Worm (Caenorhabditis elegans) whole organism, young adult: ENCODE measurements around the gene nhr-126.

ENCODE experiments used
- B0261.1 ChIP-seq: sonication (generic microtip); optimal IDR thresholded peaks from 2 replicates; lab custom pipeline; 2016; ENCODE audit warnings: mild to moderate bottlenecking, missing genetic modification characterization, moderate library complexity, missing compliant biosample characterization
- C06A6.2 ChIP-seq: fragments of 200-800 bp; sonication (Bioruptor generic); conservative IDR thresholded peaks from 2 replicates; pipeline ENCODE4 v1.3.6; 2022; ENCODE audit warnings: missing genetic modification characterization, missing compliant biosample characterization
- D2030.7 ChIP-seq: fragments of 200-800 bp; sonication (Bioruptor generic); IDR thresholded peaks from 2 replicates; pipeline ENCODE4 v1.3.6; 2022; ENCODE audit warnings: missing genetic modification reagents, missing genetic modification characterization, missing compliant biosample characterization
- K12H6.12 ChIP-seq: fragments of 200-800 bp; sonication (Bioruptor generic); optimal IDR thresholded peaks from 2 replicates; lab custom pipeline; 2018; ENCODE audit warnings: mild to moderate bottlenecking, missing genetic modification characterization, missing compliant biosample characterization
- Y53G8AR.9 ChIP-seq: fragments of 200-800 bp; sonication (Bioruptor generic); conservative IDR thresholded peaks from 2 replicates; pipeline ENCODE4 v1.3.6; 2022; ENCODE audit warnings: missing genetic modification reagents, missing genetic modification characterization, missing compliant biosample characterization
- Y56A3A.18 ChIP-seq: fragments of 200-800 bp; sonication (Bioruptor generic); IDR thresholded peaks from 2 replicates; pipeline ENCODE4 v1.3.6; 2022; ENCODE audit warnings: missing genetic modification reagents, missing genetic modification characterization, missing compliant biosample characterization
- attf-3 ChIP-seq: fragments of 200-800 bp; sonication (Bioruptor generic); conservative IDR thresholded peaks from 2 replicates; pipeline ENCODE4 v1.3.6; 2022; ENCODE audit warnings: missing genetic modification reagents, missing genetic modification characterization, missing compliant biosample characterization
- attf-5 ChIP-seq: fragments of 200-800 bp; sonication (Bioruptor generic); optimal IDR thresholded peaks from 2 replicates; lab custom pipeline; 2018; ENCODE audit warnings: mild to moderate bottlenecking, missing genetic modification characterization, missing compliant biosample characterization
- cebp-1 ChIP-seq, 2 experiments: fragments of 200-800 bp in 1 of 2; sonication (Bioruptor generic) in 1 of 2; sonication (generic microtip) in 1 of 2; IDR thresholded peaks in 1 of 2; optimal IDR thresholded peaks in 1 of 2; 2 replicates each; pipeline versions ENCODE4 v1.3.6 to Lab custom; 2017 to 2022; ENCODE audit warnings: missing compliant biosample characterization in 2 of 2, missing genetic modification characterization in 2 of 2, mild to moderate bottlenecking in 1 of 2, missing genetic modification reagents in 1 of 2, moderate library complexity in 1 of 2
- cebp-2 ChIP-seq: fragments of 200-800 bp; sonication (Bioruptor generic); IDR thresholded peaks from 2 replicates; pipeline ENCODE4 v1.3.6; 2022; ENCODE audit warnings: missing genetic modification characterization, missing compliant biosample characterization
- ceh-27 ChIP-seq: fragments of 200-800 bp; sonication (Bioruptor generic); optimal IDR thresholded peaks from 2 replicates; lab custom pipeline; 2018; ENCODE audit warnings: mild to moderate bottlenecking, missing genetic modification characterization, moderate library complexity, missing compliant biosample characterization
- ceh-40 ChIP-seq: fragments of 200-800 bp; sonication (Bioruptor generic); IDR thresholded peaks from 2 replicates; pipeline ENCODE4 v1.3.6; 2022; ENCODE audit warnings: missing genetic modification characterization, missing compliant biosample characterization
- chd-7 ChIP-seq: sonication (generic microtip); optimal IDR thresholded peaks from 2 replicates; lab custom pipeline; 2016; ENCODE audit warnings: mild to moderate bottlenecking, missing genetic modification characterization, moderate library complexity, missing compliant biosample characterization
- dox-1 ChIP-seq: fragments of 200-800 bp; sonication (Bioruptor generic); IDR thresholded peaks from 2 replicates; pipeline ENCODE4 v1.3.6; 2022; ENCODE audit warnings: missing genetic modification reagents, missing genetic modification characterization, missing compliant biosample characterization
- egl-18 ChIP-seq: fragments of 200-800 bp; sonication (Bioruptor generic); IDR thresholded peaks from 2 replicates; pipeline ENCODE4 v1.3.6; 2022; ENCODE audit warnings: missing genetic modification reagents, missing genetic modification characterization, missing compliant biosample characterization
- ekl-4 ChIP-seq: fragments of 200-800 bp; sonication (Bioruptor generic); IDR thresholded peaks from 2 replicates; pipeline ENCODE4 v1.3.6; 2022; ENCODE audit warnings: missing genetic modification reagents, missing genetic modification characterization, missing compliant biosample characterization
- hlh-12 ChIP-seq: sonication (generic microtip); optimal IDR thresholded peaks from 2 replicates; lab custom pipeline; 2016; ENCODE audit warnings: missing genetic modification characterization, missing compliant biosample characterization
- hlh-26 ChIP-seq: fragments of 200-800 bp; sonication (Bioruptor generic); conservative IDR thresholded peaks from 2 replicates; pipeline ENCODE4 v1.3.6; 2022; ENCODE audit warnings: missing genetic modification reagents, missing genetic modification characterization, missing compliant biosample characterization
- hmg-1.2 ChIP-seq: fragments of 200-800 bp; sonication (Bioruptor generic); IDR thresholded peaks from 2 replicates; pipeline ENCODE4 v1.3.6; 2022; ENCODE audit warnings: missing genetic modification reagents, missing genetic modification characterization, missing compliant biosample characterization
- hmg-20 ChIP-seq: fragments of 200-800 bp; sonication (Bioruptor generic); IDR thresholded peaks from 2 replicates; pipeline ENCODE4 v1.3.6; 2022; ENCODE audit warnings: missing genetic modification reagents, missing genetic modification characterization, missing compliant biosample characterization
- hsf-1 ChIP-seq: fragments of 200-800 bp; sonication (Bioruptor generic); IDR thresholded peaks from 2 replicates; pipeline ENCODE4 v1.3.6; 2022; ENCODE audit warnings: missing genetic modification reagents, missing genetic modification characterization, missing compliant biosample characterization
- lin-54 ChIP-seq: fragments of 200-800 bp; sonication (Bioruptor generic); optimal IDR thresholded peaks from 2 replicates; lab custom pipeline; 2018; ENCODE audit warnings: mild to moderate bottlenecking, missing genetic modification characterization, missing compliant biosample characterization
- lsl-1 ChIP-seq: fragments of 200-800 bp; sonication (Bioruptor generic); optimal IDR thresholded peaks from 2 replicates; lab custom pipeline; 2018; ENCODE audit warnings: mild to moderate bottlenecking, missing genetic modification characterization, moderate library complexity, missing compliant biosample characterization
- madf-3 ChIP-seq: fragments of 200-800 bp; sonication (Bioruptor generic); IDR thresholded peaks from 2 replicates; pipeline ENCODE4 v1.3.6; 2022; ENCODE audit warnings: missing genetic modification reagents, missing genetic modification characterization, missing compliant biosample characterization
- madf-8 ChIP-seq: fragments of 200-800 bp; sonication (Bioruptor generic); conservative IDR thresholded peaks from 2 replicates; pipeline ENCODE4 v1.3.6; 2022; ENCODE audit warnings: missing genetic modification reagents, missing genetic modification characterization, missing compliant biosample characterization
- mcd-1 ChIP-seq: fragments of 200-800 bp; sonication (Bioruptor generic); IDR thresholded peaks from 2 replicates; pipeline ENCODE4 v1.3.6; 2022; ENCODE audit warnings: missing genetic modification reagents, missing genetic modification characterization, missing compliant biosample characterization
- mes-4 ChIP-seq: sonication (generic microtip); optimal IDR thresholded peaks from 2 replicates; lab custom pipeline; 2016; ENCODE audit warnings: missing genotype, missing genetic modification characterization, missing compliant biosample characterization
- nhr-120 ChIP-seq: fragments of 200-800 bp; sonication (Bioruptor generic); IDR thresholded peaks from 2 replicates; pipeline ENCODE4 v1.3.6; 2022; ENCODE audit warnings: missing genetic modification characterization, missing compliant biosample characterization
- nhr-27 ChIP-seq: fragments of 200-800 bp; sonication (Bioruptor generic); optimal IDR thresholded peaks from 2 replicates; lab custom pipeline; 2018; ENCODE audit warnings: mild to moderate bottlenecking, missing genetic modification characterization, moderate library complexity, missing compliant biosample characterization
- pha-4 ChIP-seq: fragments of 150-350 bp; sonication (generic microtip); optimal IDR thresholded peaks from 2 replicates; lab custom pipeline; 2014; ENCODE audit warnings: missing biosample characterization, missing genetic modification reagents, missing genetic modification characterization
- rpc-1 ChIP-seq, 2 experiments: fragments of 150-350 bp in 1 of 2; sonication (generic microtip) in 1 of 2; optimal IDR thresholded peaks; 2 replicates each; lab custom pipeline; 2014 to 2018; ENCODE audit warnings: missing biosample characterization in 1 of 2, missing genetic modification characterization in 1 of 2, missing genetic modification reagents in 1 of 2, missing genotype in 1 of 2
- sea-2 ChIP-seq: fragments of 200-800 bp; sonication (Bioruptor generic); IDR thresholded peaks from 2 replicates; pipeline ENCODE4 v1.3.6; 2022; ENCODE audit warnings: missing genetic modification characterization, missing compliant biosample characterization
- snpc-1.3 ChIP-seq: sonication (generic microtip); optimal IDR thresholded peaks from 2 replicates; lab custom pipeline; 2017; ENCODE audit warnings: missing genetic modification characterization, mild to moderate bottlenecking, missing compliant biosample characterization, antibody characterized with exemption, moderate library complexity, missing genotype, missing genetic modification reagents; ENCODE audit not compliant: insufficient read depth
- snpc-3.4 ChIP-seq: sonication (generic microtip); optimal IDR thresholded peaks from 2 replicates; lab custom pipeline; 2017; ENCODE audit warnings: missing genetic modification characterization, mild to moderate bottlenecking, missing compliant biosample characterization, antibody characterized with exemption, moderate library complexity, missing genotype, missing genetic modification reagents
- somi-1 ChIP-seq: fragments of 200-800 bp; sonication (Bioruptor generic); optimal IDR thresholded peaks from 2 replicates; lab custom pipeline; 2018; ENCODE audit warnings: mild to moderate bottlenecking, missing genetic modification characterization, missing compliant biosample characterization
- sptf-2 ChIP-seq: fragments of 200-800 bp; sonication (Bioruptor generic); optimal IDR thresholded peaks from 2 replicates; lab custom pipeline; 2018; ENCODE audit warnings: mild to moderate bottlenecking, missing genetic modification characterization, missing compliant biosample characterization
- tbp1 ChIP-seq: fragments of 200-800 bp; sonication (Bioruptor generic); optimal IDR thresholded peaks from 2 replicates; lab custom pipeline; 2018; ENCODE audit warnings: mild to moderate bottlenecking, missing genetic modification characterization, missing compliant biosample characterization
- tlf-1 ChIP-seq: fragments of 200-800 bp; sonication (Bioruptor generic); optimal IDR thresholded peaks from 2 replicates; lab custom pipeline; 2018; ENCODE audit warnings: mild to moderate bottlenecking, missing genetic modification characterization, missing compliant biosample characterization
- unc-130 ChIP-seq: sonication (generic microtip); optimal IDR thresholded peaks from 2 replicates; lab custom pipeline; 2016; ENCODE audit warnings: missing genetic modification reagents, missing genetic modification characterization, missing compliant biosample characterization
- unc-62 ChIP-seq: fragments of 150-350 bp; optimal IDR thresholded peaks from 2 replicates; lab custom pipeline; 2014; ENCODE audit warnings: missing biosample characterization, missing genetic modification reagents, missing genetic modification characterization
- zim-3 ChIP-seq: sonication (generic microtip); optimal IDR thresholded peaks from 2 replicates; lab custom pipeline; 2017; ENCODE audit warnings: mild to moderate bottlenecking, missing genetic modification characterization, moderate library complexity, missing compliant biosample characterization
- ztf-28 ChIP-seq: fragments of 200-800 bp; sonication (Bioruptor generic); IDR thresholded peaks from 2 replicates; pipeline ENCODE4 v1.3.6; 2022; ENCODE audit warnings: missing genetic modification reagents, missing genetic modification characterization, missing compliant biosample characterization

The nhr-126 gene

ce11 chrV:2264455-2264854, 35.6 kb downstream of the nhr-126 start, which contains the start of gene nhr-183:
Gene nhr-183 (minus strand): TSS chrV:2264634.
- no peak for TF ChIP-seq zim-3 (tag; lab: Kevin White, UChicago)
- peak; percentile 69; the same call in 1 of the 2 replicates for TF ChIP-seq cebp-1 (GFP tag; IDR thresholded peaks at IDR 0.05; lab: Robert Waterston, UW)
- peak; percentile 90 for TF ChIP-seq cebp-1 (tag; optimal IDR thresholded peaks at IDR 0.05; lab: Kevin White, UChicago)

ce11 chrV:2264925-2265324, 36.0 kb downstream of the nhr-126 start:
- no peak for TF ChIP-seq dox-1
- no peak for TF ChIP-seq ekl-4
- TF ChIP-seq hmg-20 (GFP tag; lab: Robert Waterston, UW) = no peak
- TF ChIP-seq hmg-1.2 (GFP tag; lab: Robert Waterston, UW) = no peak
- TF ChIP-seq sptf-2 (GFP tag; lab: Kevin White, UChicago) = no peak
- no peak for TF ChIP-seq cebp-2
- TF ChIP-seq B0261.1 (tag; lab: Kevin White, UChicago) = no peak
- no peak for TF ChIP-seq hlh-26
- TF ChIP-seq D2030.7 (GFP tag; lab: Robert Waterston, UW) = no peak
- no peak for TF ChIP-seq K12H6.12 (tag; lab: Kevin White, UChicago)
- TF ChIP-seq hlh-12 (tag; lab: Kevin White, UChicago) = no peak
- no peak for TF ChIP-seq madf-3 (GFP tag; lab: Robert Waterston, UW)
- no peak for TF ChIP-seq C06A6.2 (GFP tag; lab: Robert Waterston, UW)
- TF ChIP-seq tlf-1 (GFP tag; lab: Kevin White, UChicago) = no peak
- no peak for TF ChIP-seq somi-1 (GFP tag; lab: Kevin White, UChicago)
- no peak for TF ChIP-seq chd-7
- TF ChIP-seq pha-4 (tag; lab: Kevin White, UChicago) = no peak
- TF ChIP-seq madf-8 (GFP tag; lab: Robert Waterston, UW) = no peak
- no peak for TF ChIP-seq lin-54
- no peak for TF ChIP-seq nhr-120 (GFP tag; lab: Robert Waterston, UW)
- TF ChIP-seq, all 124 proteins: peak for 0

DNA sequence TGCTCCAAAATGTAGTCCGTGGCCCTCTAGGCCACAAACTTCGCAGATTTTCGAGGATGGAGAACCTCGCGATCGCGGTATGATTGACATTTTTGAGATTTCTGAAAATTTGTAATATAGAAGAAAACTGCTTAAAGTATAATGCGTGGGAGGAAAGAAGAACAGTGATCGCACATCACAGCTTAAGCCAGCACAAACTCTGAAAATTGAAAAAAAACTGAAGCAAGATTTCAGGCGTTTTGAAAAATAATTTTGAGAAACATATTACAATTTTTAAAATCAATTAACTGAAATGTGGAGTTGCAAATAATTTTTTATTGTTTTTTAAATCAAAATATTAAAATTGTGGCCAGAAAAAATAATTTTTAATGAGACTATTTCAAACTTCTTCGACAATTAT, 38.1 kb downstream of the nhr-126 start, which contains the start of gene nhr-275:
TSS of gene nhr-275 (minus strand) at position 101 of the 400 bp plus-strand sequence.
- TF ChIP-seq rpc-1 (optimal IDR thresholded peaks at IDR 0.05; lab: Kevin White, UChicago) (no peak), rpc-1 (tag; optimal IDR thresholded peaks at IDR 0.05; lab: Kevin White, UChicago) (no peak), mcd-1 (GFP tag; lab: Robert Waterston, UW) (no peak), ztf-28 (GFP tag; lab: Robert Waterston, UW) (no peak), egl-18 (GFP tag; lab: Robert Waterston, UW) (no peak), snpc-1.3 (tag; lab: Kevin White, UChicago) (no peak), cebp-2 (no peak), attf-5 (GFP tag; lab: Kevin White, UChicago) (no peak), nhr-27 (no peak), tbp1 (GFP tag; lab: Kevin White, UChicago) (no peak), mes-4 (tag; lab: Kevin White, UChicago) (no peak)

- TF ChIP-seq unc-130 (GFP tag; lab: Kevin White, UChicago) = no peak
- no peak for TF ChIP-seq lsl-1 (GFP tag; lab: Kevin White, UChicago)
- TF ChIP-seq Y56A3A.18 (GFP tag; lab: Robert Waterston, UW) = no peak
- no peak for TF ChIP-seq snpc-3.4 (tag; lab: Kevin White, UChicago)
- no peak for TF ChIP-seq attf-3 (GFP tag; lab: Robert Waterston, UW)
- no peak for TF ChIP-seq sea-2
- TF ChIP-seq hsf-1 (GFP tag; lab: Robert Waterston, UW) = no peak
- TF ChIP-seq tbp1 (GFP tag; lab: Kevin White, UChicago) = no peak
- TF ChIP-seq Y53G8AR.9 = no peak
- TF ChIP-seq mes-4 (tag; lab: Kevin White, UChicago) = no peak
- no peak for TF ChIP-seq ceh-27
- TF ChIP-seq unc-62 = no peak
- no peak for TF ChIP-seq ceh-40 (GFP tag; lab: Robert Waterston, UW)
- TF ChIP-seq egl-18 (GFP tag; lab: Robert Waterston, UW) = no peak
- no peak for TF ChIP-seq hlh-26
Observed at ce11 chrV:2271750-2272149, 42.9 kb downstream of the nhr-126 start, which contains the start of gene Y5H2A.1. Gene Y5H2A.1 (minus strand): TSS chrV:2271850.
